Worm (Caenorhabditis elegans) whole organism, L4/young adult: ENCODE measurements around the gene sknr-1.

Experiments
- W03F9.2 ChIP-seq: fragments of 150-350 bp; optimal IDR thresholded peaks from 2 replicates; lab custom pipeline; 2014; ENCODE audit warnings: missing biosample characterization, missing genetic modification characterization
- dao-5 ChIP-seq: sonication (generic microtip); optimal IDR thresholded peaks from 2 replicates; lab custom pipeline; 2016; ENCODE audit warnings: missing genotype, missing genetic modification characterization, moderate library complexity, missing compliant biosample characterization
- him-1 ChIP-seq: sonication (generic microtip); optimal IDR thresholded peaks from 2 replicates; lab custom pipeline; 2016; ENCODE audit warnings: missing genotype, missing genetic modification reagents, missing genetic modification characterization, missing compliant biosample characterization

ce11 chrV:2608352-2608751 is 16.9 kb downstream of the sknr-1 start, which contains the start of gene acr-17:
- no peak for TF ChIP-seq W03F9.2 (tag; lab: Kevin White, UChicago)
- no peak for TF ChIP-seq him-1 (tag; lab: Kevin White, UChicago)
- no peak for TF ChIP-seq dao-5
